Worm (Caenorhabditis elegans) whole organism, L4 larva: Measurements from ENCODE around the gene F11D11.21.

Experiments used
- cey-2 ChIP-seq: sonication (generic microtip); optimal IDR thresholded peaks from 3 replicates; lab custom pipeline; 2017; ENCODE audit warnings: missing genetic modification characterization, mild to moderate bottlenecking, missing compliant biosample characterization, antibody characterized with exemption, borderline replicate concordance; ENCODE audit not compliant: insufficient read depth
- dpl-1 ChIP-seq: fragments of 150-350 bp; optimal IDR thresholded peaks from 2 replicates; lab custom pipeline; 2014; ENCODE audit warnings: missing biosample characterization, missing genetic modification reagents, missing genetic modification characterization
- madf-5 ChIP-seq, 2 experiments: fragments of 200-800 bp; sonication (Bioruptor generic); IDR thresholded peaks; 2 replicates each; pipeline ENCODE4 v1.3.6; 2022; ENCODE audit warnings: missing compliant biosample characterization in 2 of 2, missing genetic modification characterization in 2 of 2
- mdl-1 ChIP-seq, 2 experiments: fragments of 150-350 bp in 1 of 2; sonication (generic microtip) in 1 of 2; optimal IDR thresholded peaks; 2 replicates each; lab custom pipeline; 2014 to 2017; ENCODE audit warnings: missing biosample characterization in 2 of 2, missing genetic modification characterization in 2 of 2
- nhr-11 ChIP-seq: fragments of 150-350 bp; optimal IDR thresholded peaks from 2 replicates; lab custom pipeline; 2014; ENCODE audit warnings: missing biosample characterization, missing genetic modification characterization
- nhr-48 ChIP-seq: sonication (generic microtip); optimal IDR thresholded peaks from 2 replicates; lab custom pipeline; 2016; ENCODE audit warnings: mild to moderate bottlenecking, missing genetic modification characterization, missing compliant biosample characterization
- nhr-76 ChIP-seq: fragments of 150-350 bp; optimal IDR thresholded peaks from 2 replicates; lab custom pipeline; 2014; ENCODE audit warnings: missing biosample characterization, missing genetic modification characterization
- nhr-77 ChIP-seq: fragments of 150-350 bp; optimal IDR thresholded peaks from 2 replicates; lab custom pipeline; 2014; ENCODE audit warnings: missing biosample characterization, missing genetic modification characterization
- unc-62 ChIP-seq, 3 experiments: fragments of 150-350 bp in 1 of 3; sonication (generic microtip); optimal IDR thresholded peaks in 2 of 3; peaks in 1 of 3; 1 replicate in 1 of 3; 2 replicates in 2 of 3; lab custom pipeline; 2014 to 2017; ENCODE audit warnings: missing biosample characterization in 3 of 3, missing genetic modification characterization in 3 of 3, missing genetic modification reagents in 3 of 3, missing genotype in 1 of 3
- vab-7 ChIP-seq: fragments of 200-800 bp; sonication (Bioruptor generic); IDR thresholded peaks from 2 replicates; pipeline ENCODE4 v1.3.6; 2022; ENCODE audit warnings: missing genetic modification reagents, missing genetic modification characterization, missing compliant biosample characterization
- zag-1 ChIP-seq: fragments of 150-350 bp; optimal IDR thresholded peaks from 2 replicates; lab custom pipeline; 2014; ENCODE audit warnings: missing biosample characterization, missing genetic modification characterization
- zip-11 ChIP-seq: fragments of 200-800 bp; sonication (Bioruptor generic); IDR thresholded peaks from 2 replicates; pipeline ENCODE4 v1.3.6; 2022; ENCODE audit warnings: missing genetic modification characterization, missing compliant biosample characterization
- ztf-11 ChIP-seq: fragments of 150-350 bp; optimal IDR thresholded peaks from 2 replicates; lab custom pipeline; 2014; ENCODE audit warnings: missing biosample characterization, missing genetic modification characterization

DNA sequence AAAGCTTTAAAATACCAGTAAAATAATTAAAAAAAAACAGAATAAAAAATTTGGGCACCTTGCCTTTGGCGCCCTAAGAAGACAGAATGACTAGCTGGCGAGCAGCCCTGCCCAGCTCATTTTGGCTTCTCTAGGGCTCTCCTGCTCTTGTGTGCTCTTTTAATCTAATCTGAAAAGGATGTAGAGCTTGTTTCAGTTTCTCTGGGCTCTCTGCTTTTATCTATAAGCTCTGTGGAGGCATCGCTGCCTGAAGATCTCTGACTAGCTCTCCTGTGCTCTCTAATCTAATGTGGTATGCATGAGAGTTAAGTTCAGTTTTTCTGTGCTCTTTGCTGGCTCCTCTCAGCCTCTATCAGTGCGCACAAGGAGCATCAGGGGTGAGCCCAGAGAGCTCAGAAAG, 24.5 kb downstream of the F11D11.21 start:
- TF ChIP-seq madf-5 (GFP tag; IDR thresholded peaks at IDR 0.05; lab: Robert Waterston, UW) (no peak), mdl-1 (tag; optimal IDR thresholded peaks at IDR 0.05; lab: Kevin White, UChicago) (no peak), unc-62 (GFP tag; optimal IDR thresholded peaks at IDR 0.05 in 1 of 2; lab: Kevin White, UChicago) (no peak), unc-62 (tag; optimal IDR thresholded peaks at IDR 0.05; lab: Kevin White, UChicago) (no peak), nhr-11 (tag; lab: Kevin White, UChicago) (no peak), ztf-11 (tag; lab: Kevin White, UChicago) (no peak), dpl-1 (no peak), nhr-77 (tag; lab: Kevin White, UChicago) (no peak), cey-2 (no peak), vab-7 (GFP tag; lab: Robert Waterston, UW) (no peak), nhr-48 (tag; lab: Kevin White, UChicago) (no peak), zip-11 (GFP tag; lab: Robert Waterston, UW) (no peak), zag-1 (no peak), nhr-76 (no peak)
